Worm (Caenorhabditis elegans) whole organism, young adult: ENCODE measurements around the gene F44D12.19.
A peak's percentile ranks its signal among the peaks of the same experiment; 100 is the strongest.

Source experiments
- C17E4.6 ChIP-seq: fragments of 200-800 bp; sonication (Bioruptor generic); IDR thresholded peaks from 2 replicates; pipeline ENCODE4 v1.3.6; 2022; ENCODE audit warnings: missing genetic modification reagents, missing genetic modification characterization, missing compliant biosample characterization
- F49E8.2 ChIP-seq: sonication (generic microtip); optimal IDR thresholded peaks from 3 replicates; lab custom pipeline; 2017; ENCODE audit warnings: missing genetic modification characterization, mild to moderate bottlenecking, missing compliant biosample characterization, antibody characterized with exemption, moderate library complexity; ENCODE audit not compliant: insufficient read depth
- attf-3 ChIP-seq: fragments of 200-800 bp; sonication (Bioruptor generic); conservative IDR thresholded peaks from 2 replicates; pipeline ENCODE4 v1.3.6; 2022; ENCODE audit warnings: missing genetic modification reagents, missing genetic modification characterization, missing compliant biosample characterization
- dox-1 ChIP-seq: fragments of 200-800 bp; sonication (Bioruptor generic); IDR thresholded peaks from 2 replicates; pipeline ENCODE4 v1.3.6; 2022; ENCODE audit warnings: missing genetic modification reagents, missing genetic modification characterization, missing compliant biosample characterization
- egl-18 ChIP-seq: fragments of 200-800 bp; sonication (Bioruptor generic); IDR thresholded peaks from 2 replicates; pipeline ENCODE4 v1.3.6; 2022; ENCODE audit warnings: missing genetic modification reagents, missing genetic modification characterization, missing compliant biosample characterization
- lin-35 ChIP-seq, 3 experiments: fragments of 150-350 bp in 2 of 3; sonication (generic microtip) in 1 of 3; optimal IDR thresholded peaks; 2 replicates each; lab custom pipeline; 2014 to 2018; ENCODE audit warnings: missing biosample characterization in 3 of 3, missing genetic modification characterization in 3 of 3, missing genetic modification reagents in 3 of 3
- lin-54 ChIP-seq: fragments of 200-800 bp; sonication (Bioruptor generic); optimal IDR thresholded peaks from 2 replicates; lab custom pipeline; 2018; ENCODE audit warnings: mild to moderate bottlenecking, missing genetic modification characterization, missing compliant biosample characterization
- lir-1 ChIP-seq: fragments of 200-800 bp; sonication (Bioruptor generic); conservative IDR thresholded peaks from 2 replicates; pipeline ENCODE4 v1.3.6; 2022; ENCODE audit warnings: missing genetic modification reagents, missing genetic modification characterization, missing compliant biosample characterization
- mcd-1 ChIP-seq: fragments of 200-800 bp; sonication (Bioruptor generic); IDR thresholded peaks from 2 replicates; pipeline ENCODE4 v1.3.6; 2022; ENCODE audit warnings: missing genetic modification reagents, missing genetic modification characterization, missing compliant biosample characterization
- rcor-1 ChIP-seq: fragments of 200-800 bp; sonication (Bioruptor generic); IDR thresholded peaks from 2 replicates; pipeline ENCODE4 v1.3.6; 2022; ENCODE audit warnings: missing genetic modification reagents, missing genetic modification characterization, missing compliant biosample characterization
- snpc-4 ChIP-seq, 5 experiments: fragments of 150-350 bp in 1 of 5; sonication (generic microtip) in 4 of 5; optimal IDR thresholded peaks; 2 replicates each; lab custom pipeline; 2014 to 2018; ENCODE audit warnings: missing genetic modification characterization in 5 of 5, missing biosample characterization in 3 of 5, antibody characterized with exemption in 2 of 5, mild to moderate bottlenecking in 2 of 5, missing compliant biosample characterization in 2 of 5, missing genotype in 2 of 5, moderate library complexity in 2 of 5, missing genetic modification reagents in 1 of 5
- unc-130 ChIP-seq: sonication (generic microtip); optimal IDR thresholded peaks from 2 replicates; lab custom pipeline; 2016; ENCODE audit warnings: missing genetic modification reagents, missing genetic modification characterization, missing compliant biosample characterization

ce11 chrIV:10026129-10026528 lies 4.7 kb downstream of the F44D12.19 start:
- TF ChIP-seq F49E8.2 (no peak), attf-3 (no peak), egl-18 (GFP tag; lab: Robert Waterston, UW) (no peak), lin-54 (no peak), lir-1 (no peak), rcor-1 (no peak), mcd-1 (no peak), snpc-4 (GFP tag; optimal IDR thresholded peaks at IDR 0.05; lab: Kevin White, UChicago) (no peak), snpc-4 (tag; optimal IDR thresholded peaks at IDR 0.05; lab: Kevin White, UChicago) (peak in 2 of 4 experiments; percentile 62 to 85), lin-35 (GFP tag; optimal IDR thresholded peaks at IDR 0.05; lab: Kevin White, UChicago) (no peak), dox-1 (GFP tag; lab: Robert Waterston, UW) (no peak), C17E4.6 (GFP tag; lab: Robert Waterston, UW) (no peak), unc-130 (GFP tag; lab: Kevin White, UChicago) (no peak)
